ENCODE assay signal across 1 worm cellular context in the genomic region with DNA sequence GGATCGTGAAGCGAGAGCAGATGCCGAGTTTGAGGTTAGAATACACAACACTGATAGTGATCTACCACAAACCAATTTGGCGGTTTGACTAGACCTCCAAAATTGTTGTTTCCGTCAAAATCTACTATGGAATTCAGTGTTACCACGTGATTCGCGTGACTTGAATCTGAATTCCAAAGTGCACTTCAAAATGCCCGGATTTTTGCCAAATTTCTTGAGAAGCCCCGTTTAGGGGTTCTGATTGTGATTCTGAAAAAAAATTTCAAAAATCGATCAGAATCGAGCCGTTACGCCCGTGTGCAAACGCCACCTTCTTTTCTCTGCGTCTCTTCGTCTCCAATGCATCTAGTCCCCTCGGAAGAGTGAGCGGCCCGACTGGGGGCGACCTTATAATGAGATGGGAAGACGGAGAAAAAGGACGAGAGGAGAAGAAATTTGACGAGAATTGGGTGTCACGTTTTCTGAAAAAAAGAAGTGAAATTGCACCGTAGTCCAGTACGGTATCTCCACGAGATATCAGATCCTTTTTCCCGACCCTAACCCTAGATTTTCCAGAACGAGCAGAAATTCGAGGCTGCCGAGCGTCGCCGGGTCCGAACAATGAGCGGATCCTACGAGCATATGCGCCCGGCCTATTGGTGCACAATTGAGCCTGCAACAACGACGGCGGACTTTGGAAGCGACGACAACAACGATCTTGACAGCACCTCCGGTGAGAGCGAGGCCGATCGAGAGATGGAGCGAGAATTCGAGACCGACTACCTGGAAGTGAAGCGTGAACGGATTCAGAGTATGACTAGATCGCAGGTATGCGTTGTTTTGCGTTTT.
TF ChIP-seq lines count a peak whose summit lies in the region.

No protein-coding gene starts in this region.

TF ChIP-seq in whole organism, L1 larva, 84 proteins besides CTCF, POLR2A, EP300 and RAD21 (continued from another document):
- TF ChIP-seq mdl-1 (tag; optimal IDR thresholded peaks at IDR 0.05; lab: Kevin White, UChicago) = no peak
- TF ChIP-seq hpl-2 (GFP tag; optimal IDR thresholded peaks at IDR 0.05; lab: Kevin White, UChicago) = no peak
- 0 out of 2 replicates have a peak, but pooled peaks have one; percentile 6 for TF ChIP-seq nhr-19 (GFP tag; conservative IDR thresholded peaks at IDR 0.05; lab: Robert Waterston, UW)
- TF ChIP-seq blmp-1 (tag; optimal IDR thresholded peaks at IDR 0.05; lab: Kevin White, UChicago) = peak; percentile 38
- no peak for TF ChIP-seq ztf-11 (tag; optimal IDR thresholded peaks at IDR 0.05; lab: Kevin White, UChicago)
- no peak for TF ChIP-seq C34B4.2 (tag; optimal IDR thresholded peaks at IDR 0.05; lab: Kevin White, UChicago)
- peak; percentile 31 for TF ChIP-seq snu-23 (GFP tag; optimal IDR thresholded peaks at IDR 0.05; lab: Kevin White, UChicago)
- TF ChIP-seq ceh-90 (tag; optimal IDR thresholded peaks at IDR 0.05; lab: Kevin White, UChicago) = no peak
- TF ChIP-seq nhr-12 (tag; optimal IDR thresholded peaks at IDR 0.05; lab: Kevin White, UChicago) = no peak
- peak; percentile 65 for TF ChIP-seq ama-1 (optimal IDR thresholded peaks at IDR 0.05; lab: Kevin White, UChicago)
- peak; percentile 75 for TF ChIP-seq nhr-85 (tag; lab: Kevin White, UChicago)
- TF ChIP-seq ets-5 (GFP tag; IDR thresholded peaks at IDR 0.05; lab: Robert Waterston, UW) = no peak
- no peak for TF ChIP-seq pax-3 (tag; optimal IDR thresholded peaks at IDR 0.05; lab: Kevin White, UChicago)
- TF ChIP-seq nhr-90 (tag; optimal IDR thresholded peaks at IDR 0.05; lab: Kevin White, UChicago; ENCODE audit: poor library complexity) = no peak
- TF ChIP-seq ceh-63 (GFP tag; optimal IDR thresholded peaks at IDR 0.05; lab: Kevin White, UChicago) = no peak
- TF ChIP-seq lin-35 (GFP tag; optimal IDR thresholded peaks at IDR 0.05; lab: Kevin White, UChicago) = peak in 1 of 2 experiments; percentile 29
- no peak for TF ChIP-seq dsc-1 (tag; optimal IDR thresholded peaks at IDR 0.05; lab: Kevin White, UChicago)
- no peak for TF ChIP-seq grh-1 (GFP tag; IDR thresholded peaks at IDR 0.05; lab: Robert Waterston, UW)
- no peak for TF ChIP-seq unc-86 (tag; optimal IDR thresholded peaks at IDR 0.05; lab: Kevin White, UChicago)
- TF ChIP-seq jun-1 (tag; optimal IDR thresholded peaks at IDR 0.05; lab: Kevin White, UChicago) = no peak
- peak; percentile 10 for TF ChIP-seq swsn-7 (tag; optimal IDR thresholded peaks at IDR 0.05; lab: Kevin White, UChicago)
- TF ChIP-seq sox-4 (tag; optimal IDR thresholded peaks at IDR 0.05; lab: Kevin White, UChicago) = no peak
- no peak for TF ChIP-seq nhr-11 (tag; optimal IDR thresholded peaks at IDR 0.05; lab: Kevin White, UChicago)
- no peak for TF ChIP-seq snpc-4 (tag; optimal IDR thresholded peaks at IDR 0.05; lab: Kevin White, UChicago)
- TF ChIP-seq dpl-1 (GFP tag; optimal IDR thresholded peaks at IDR 0.05; lab: Kevin White, UChicago) = no peak
- TF ChIP-seq ceh-8 (GFP tag; optimal IDR thresholded peaks at IDR 0.05; lab: Kevin White, UChicago) = no peak
- TF ChIP-seq sup-37 (GFP tag; optimal IDR thresholded peaks at IDR 0.05; lab: Kevin White, UChicago) = no peak
- TF ChIP-seq lin-39 (tag; optimal IDR thresholded peaks at IDR 0.05; lab: Kevin White, UChicago) = no peak
- TF ChIP-seq ceh-82 (tag; optimal IDR thresholded peaks at IDR 0.05; lab: Kevin White, UChicago) = no peak
- no peak for TF ChIP-seq aly-2 (tag; optimal IDR thresholded peaks at IDR 0.05; lab: Kevin White, UChicago)
- TF ChIP-seq nhr-76 (tag; optimal IDR thresholded peaks at IDR 0.05; lab: Kevin White, UChicago) = no peak
- no peak for TF ChIP-seq nhr-84 (tag; optimal IDR thresholded peaks at IDR 0.05; lab: Kevin White, UChicago)
- no peak for TF ChIP-seq sptf-1 (tag; optimal IDR thresholded peaks at IDR 0.05; lab: Kevin White, UChicago)
- no peak for TF ChIP-seq skn-1 (tag; optimal IDR thresholded peaks at IDR 0.05; lab: Kevin White, UChicago)
- TF ChIP-seq efl-1 (optimal IDR thresholded peaks at IDR 0.05; lab: Kevin White, UChicago) = no peak
- peak in 1 of 2 experiments; percentile 94 for TF ChIP-seq efl-1 (GFP tag; optimal IDR thresholded peaks at IDR 0.05 in 1 of 2; lab: Kevin White, UChicago)
- no peak for TF ChIP-seq hlh-4 (tag; optimal IDR thresholded peaks at IDR 0.05; lab: Kevin White, UChicago)
- TF ChIP-seq efl-3 (GFP tag; optimal IDR thresholded peaks at IDR 0.05; lab: Kevin White, UChicago) = no peak
- TF ChIP-seq isw-1 (GFP tag; IDR thresholded peaks at IDR 0.05; lab: Robert Waterston, UW) = no peak
- TF ChIP-seq xbp-1 (tag; optimal IDR thresholded peaks at IDR 0.05; lab: Kevin White, UChicago) = peak; percentile 6
- TF ChIP-seq ztf-4 (tag; optimal IDR thresholded peaks at IDR 0.05; lab: Kevin White, UChicago) = no peak
- no peak for TF ChIP-seq ces-1 (GFP tag; optimal IDR thresholded peaks at IDR 0.05; lab: Kevin White, UChicago)
- no peak for TF ChIP-seq nhr-237 (tag; optimal IDR thresholded peaks at IDR 0.05; lab: Kevin White, UChicago)
- peak; percentile 45 for TF ChIP-seq lin-14 (GFP tag; optimal IDR thresholded peaks at IDR 0.05; lab: Kevin White, UChicago)
- TF ChIP-seq irx-1 (tag; optimal IDR thresholded peaks at IDR 0.05; lab: Kevin White, UChicago) = no peak
- no peak for TF ChIP-seq pqm-1 (tag; optimal IDR thresholded peaks at IDR 0.05; lab: Kevin White, UChicago)
- TF ChIP-seq hlh-17 (GFP tag; optimal IDR thresholded peaks at IDR 0.05; lab: Kevin White, UChicago; ENCODE audit: borderline replicate concordance) = no peak
- no peak for TF ChIP-seq C04F5.9 (tag; optimal IDR thresholded peaks at IDR 0.05; lab: Kevin White, UChicago)
- TF ChIP-seq lir-3 (tag; optimal IDR thresholded peaks at IDR 0.05; lab: Kevin White, UChicago; ENCODE audit: poor library complexity) = no peak
- no peak for TF ChIP-seq rnt-1 (tag; optimal IDR thresholded peaks at IDR 0.05; lab: Kevin White, UChicago)
- TF ChIP-seq unc-130 (tag; optimal IDR thresholded peaks at IDR 0.05; lab: Kevin White, UChicago) = no peak
- no peak for TF ChIP-seq mab-9 (GFP tag; IDR thresholded peaks at IDR 0.05; lab: Robert Waterston, UW)
- peak; percentile 29 for TF ChIP-seq lin-13 (GFP tag; optimal IDR thresholded peaks at IDR 0.05; lab: Kevin White, UChicago)
- TF ChIP-seq aha-1 (tag; optimal IDR thresholded peaks at IDR 0.05; lab: Kevin White, UChicago) = no peak
- TF ChIP-seq nhr-20 (tag; optimal IDR thresholded peaks at IDR 0.05; lab: Kevin White, UChicago) = no peak
- no peak for TF ChIP-seq lin-15B (tag; optimal IDR thresholded peaks at IDR 0.05; lab: Kevin White, UChicago)
- TF ChIP-seq tbx-2 (tag; optimal IDR thresholded peaks at IDR 0.05; lab: Kevin White, UChicago) = no peak
- TF ChIP-seq zag-1 (tag; optimal IDR thresholded peaks at IDR 0.05; lab: Kevin White, UChicago) = no peak
- TF ChIP-seq lsy-2 (tag; optimal IDR thresholded peaks at IDR 0.05; lab: Kevin White, UChicago) = peak in 1 of 2 experiments; percentile 62
- TF ChIP-seq Y116A8C.19 (tag; optimal IDR thresholded peaks at IDR 0.05; lab: Kevin White, UChicago; ENCODE audit: borderline replicate concordance) = no peak
- TF ChIP-seq nhr-77 (tag; optimal IDR thresholded peaks at IDR 0.05; lab: Kevin White, UChicago) = no peak
- no peak for TF ChIP-seq zip-4 (GFP tag; optimal IDR thresholded peaks at IDR 0.05; lab: Kevin White, UChicago)
- TF ChIP-seq F16B12.6 (tag; optimal IDR thresholded peaks at IDR 0.05; lab: Kevin White, UChicago) = no peak
- no peak for TF ChIP-seq tlp-1 (tag; optimal IDR thresholded peaks at IDR 0.05; lab: Kevin White, UChicago)
- TF ChIP-seq C16A3.4 (tag; optimal IDR thresholded peaks at IDR 0.05; lab: Kevin White, UChicago) = peak; percentile 21
- TF ChIP-seq vab-15 (tag; optimal IDR thresholded peaks at IDR 0.05; lab: Kevin White, UChicago) = no peak
- peak; percentile 50 for TF ChIP-seq nhr-71 (tag; optimal IDR thresholded peaks at IDR 0.05; lab: Kevin White, UChicago)
- TF ChIP-seq fkh-8 (tag; optimal IDR thresholded peaks at IDR 0.05; lab: Kevin White, UChicago) = no peak
- TF ChIP-seq unc-98 (GFP tag; IDR thresholded peaks at IDR 0.05; lab: Robert Waterston, UW) = no peak
